Fruit fly (Drosophila melanogaster) whole organism, adult: Measurements from ENCODE around the gene CG46509.
"Not testable (repeated sequence)": the region's sequence is repeated elsewhere in the genome, so short reads cannot be mapped to it uniquely, and the experiment has no call there.

ENCODE experiments used
- CG1620 ChIP-seq: fragments of 200-800 bp; sonication (Bioruptor generic); optimal IDR thresholded peaks from 2 replicates; lab custom pipeline; 2016; ENCODE audit warnings: missing biosample characterization, missing genetic modification characterization
- CG5204 ChIP-seq: fragments of 200-800 bp; sonication (Bioruptor generic); optimal IDR thresholded peaks from 2 replicates; lab custom pipeline; 2016; ENCODE audit warnings: missing biosample characterization, missing genetic modification characterization
- CG7045 ChIP-seq: fragments of 200-800 bp; sonication (Bioruptor generic); optimal IDR thresholded peaks from 2 replicates; lab custom pipeline; 2017; ENCODE audit warnings: missing biosample characterization, mild to moderate bottlenecking, missing genetic modification characterization
- Clk ChIP-seq: fragments of 200-800 bp; sonication (Bioruptor generic); optimal IDR thresholded peaks from 2 replicates; lab custom pipeline; 2017; ENCODE audit warnings: missing biosample characterization, missing genetic modification characterization
- Mnt ChIP-seq: fragments of 200-800 bp; sonication (Bioruptor generic); optimal IDR thresholded peaks from 2 replicates; lab custom pipeline; 2016; ENCODE audit warnings: missing biosample characterization, mild to moderate bottlenecking, missing genetic modification characterization
- cic ChIP-seq: fragments of 200-800 bp; sonication (Bioruptor generic); optimal IDR thresholded peaks from 2 replicates; lab custom pipeline; 2017; ENCODE audit warnings: missing biosample characterization, mild to moderate bottlenecking, missing genetic modification characterization, moderate library complexity
- kay ChIP-seq: fragments of 200-800 bp; sonication (Bioruptor generic); peaks from one replicate; lab custom pipeline; 2016; ENCODE audit warnings: missing biosample characterization, missing genetic modification characterization, borderline replicate concordance
- ovo ChIP-seq: fragments of 200-800 bp; sonication (Bioruptor generic); optimal IDR thresholded peaks from 2 replicates; lab custom pipeline; 2016; ENCODE audit warnings: missing biosample characterization, missing genetic modification characterization
- pad ChIP-seq: fragments of 200-800 bp; sonication (Bioruptor generic); optimal IDR thresholded peaks from 3 replicates; lab custom pipeline; 2017; ENCODE audit warnings: missing biosample characterization, missing genetic modification characterization, mild to moderate bottlenecking, moderate library complexity, missing genetic modification reagents
- tj ChIP-seq: fragments of 200-800 bp; sonication (Bioruptor generic); optimal IDR thresholded peaks from 3 replicates; lab custom pipeline; 2017; ENCODE audit warnings: missing biosample characterization, mild to moderate bottlenecking, missing genetic modification characterization, moderate library complexity

dm6 chrX:22182193-22182592 is 9.8 kb downstream of the CG46509 start, which contains the start of gene CG46511:
- not testable (repeated sequence) for TF ChIP-seq Clk (GFP tag; lab: Kevin White, UChicago); CG7045 (GFP tag; lab: Kevin White, UChicago); Mnt; kay (GFP tag; lab: Kevin White, UChicago); cic (GFP tag; lab: Kevin White, UChicago); CG5204 (GFP tag; lab: Kevin White, UChicago); pad; ovo (GFP tag; lab: Kevin White, UChicago); CG1620 (GFP tag; lab: Kevin White, UChicago); tj
